Worm (Caenorhabditis elegans) whole organism, mixed stage, embryonic: ENCODE data around the gene Y68A4B.3.
"Not testable (repeated sequence)": the region's sequence is repeated elsewhere in the genome, so short reads cannot be mapped to it uniquely, and the experiment has no call there.

Source experiments
- M03D4.4 ChIP-seq: sonication (generic microtip); optimal IDR thresholded peaks from 2 replicates; lab custom pipeline; 2017; ENCODE audit warnings: mild to moderate bottlenecking, missing genetic modification characterization, missing compliant biosample characterization
- bed-3 ChIP-seq: fragments of 200-800 bp; sonication (Bioruptor generic); optimal IDR thresholded peaks from 3 replicates; lab custom pipeline; 2018; ENCODE audit warnings: mild to moderate bottlenecking, missing genetic modification characterization, moderate library complexity, missing compliant biosample characterization
- blmp-1 ChIP-seq: fragments of 150-350 bp; optimal IDR thresholded peaks from 2 replicates; lab custom pipeline; 2014; ENCODE audit warnings: missing biosample characterization, missing genetic modification characterization
- ceh-39 ChIP-seq: fragments of 150-350 bp; optimal IDR thresholded peaks from 2 replicates; lab custom pipeline; 2014; ENCODE audit warnings: missing biosample characterization, missing genetic modification characterization
- ceh-43 ChIP-seq: fragments of 200-800 bp; sonication (Bioruptor generic); optimal IDR thresholded peaks from 2 replicates; lab custom pipeline; 2018; ENCODE audit warnings: mild to moderate bottlenecking, missing genetic modification characterization, moderate library complexity, missing compliant biosample characterization
- ceh-83 ChIP-seq: fragments of 200-800 bp; sonication (Bioruptor generic); optimal IDR thresholded peaks from 2 replicates; lab custom pipeline; 2018; ENCODE audit warnings: mild to moderate bottlenecking, missing genetic modification characterization, missing compliant biosample characterization
- drap-1 ChIP-seq: fragments of 200-800 bp; sonication (Bioruptor generic); optimal IDR thresholded peaks from 3 replicates; lab custom pipeline; 2018; ENCODE audit warnings: mild to moderate bottlenecking, missing genetic modification characterization, missing compliant biosample characterization
- elt-1 ChIP-seq: sonication (generic microtip); optimal IDR thresholded peaks from 2 replicates; lab custom pipeline; 2017; ENCODE audit warnings: missing genetic modification characterization, mild to moderate bottlenecking, missing compliant biosample characterization, antibody characterized with exemption, moderate library complexity, borderline replicate concordance; ENCODE audit not compliant: insufficient read depth
- elt-3 ChIP-seq: fragments of 150-350 bp; optimal IDR thresholded peaks from 2 replicates; lab custom pipeline; 2014; ENCODE audit warnings: missing biosample characterization, missing genetic modification characterization
- flh-1 ChIP-seq: fragments of 200-800 bp; sonication (Bioruptor generic); optimal IDR thresholded peaks from 2 replicates; lab custom pipeline; 2018; ENCODE audit warnings: mild to moderate bottlenecking, missing genetic modification characterization, moderate library complexity, missing compliant biosample characterization
- ham-2 ChIP-seq: fragments of 200-800 bp; sonication (Bioruptor generic); optimal IDR thresholded peaks from 2 replicates; lab custom pipeline; 2018; ENCODE audit warnings: mild to moderate bottlenecking, missing genetic modification characterization, missing compliant biosample characterization
- hlh-1 ChIP-seq: fragments of 150-350 bp; optimal IDR thresholded peaks from 2 replicates; lab custom pipeline; 2014; ENCODE audit warnings: missing biosample characterization, missing genetic modification reagents, missing genetic modification characterization
- lin-13 ChIP-seq: fragments of 150-350 bp; optimal IDR thresholded peaks from 2 replicates; lab custom pipeline; 2014; ENCODE audit warnings: missing biosample characterization, missing genetic modification characterization
- lin-32 ChIP-seq: fragments of 200-800 bp; sonication (Bioruptor generic); optimal IDR thresholded peaks from 2 replicates; lab custom pipeline; 2018; ENCODE audit warnings: mild to moderate bottlenecking, missing genetic modification characterization, missing compliant biosample characterization
- lsy-2 ChIP-seq: fragments of 150-350 bp; optimal IDR thresholded peaks from 2 replicates; lab custom pipeline; 2014; ENCODE audit warnings: missing biosample characterization, missing genetic modification characterization
- mep-1 ChIP-seq: fragments of 150-350 bp; optimal IDR thresholded peaks from 2 replicates; lab custom pipeline; 2017; ENCODE audit warnings: missing biosample characterization, missing genetic modification reagents, missing genetic modification characterization, inconsistent platforms
- mls-2 ChIP-seq: sonication (generic microtip); optimal IDR thresholded peaks from 2 replicates; lab custom pipeline; 2016; ENCODE audit warnings: mild to moderate bottlenecking, missing genetic modification characterization, moderate library complexity, missing compliant biosample characterization
- nhr-12 ChIP-seq: fragments of 150-350 bp; optimal IDR thresholded peaks from 2 replicates; lab custom pipeline; 2014; ENCODE audit warnings: missing biosample characterization, missing genetic modification characterization
- nhr-2 ChIP-seq: fragments of 150-350 bp; optimal IDR thresholded peaks from 2 replicates; lab custom pipeline; 2014; ENCODE audit warnings: missing biosample characterization, missing genetic modification characterization
- nhr-237 ChIP-seq: fragments of 150-350 bp; optimal IDR thresholded peaks from 2 replicates; lab custom pipeline; 2014; ENCODE audit warnings: missing biosample characterization, missing genetic modification characterization
- nhr-28 ChIP-seq: fragments of 150-350 bp; optimal IDR thresholded peaks from 2 replicates; lab custom pipeline; 2014; ENCODE audit warnings: missing biosample characterization, missing genetic modification characterization
- nhr-76 ChIP-seq: sonication (generic microtip); optimal IDR thresholded peaks from 2 replicates; lab custom pipeline; 2017; ENCODE audit warnings: missing biosample characterization, missing genetic modification characterization
- pha-4 ChIP-seq: fragments of 150-350 bp; optimal IDR thresholded peaks from 2 replicates; lab custom pipeline; 2018; ENCODE audit warnings: missing biosample characterization, missing genetic modification reagents, missing genetic modification characterization
- sem-2 ChIP-seq: fragments of 200-800 bp; sonication (Bioruptor generic); optimal IDR thresholded peaks from 2 replicates; lab custom pipeline; 2018; ENCODE audit warnings: mild to moderate bottlenecking, missing genetic modification characterization, missing compliant biosample characterization
- snpc-4 ChIP-seq: fragments of 150-350 bp; optimal IDR thresholded peaks from 2 replicates; lab custom pipeline; 2014; ENCODE audit warnings: missing biosample characterization, missing genetic modification characterization
- sptf-1 ChIP-seq: sonication (generic microtip); optimal IDR thresholded peaks from 2 replicates; lab custom pipeline; 2017; ENCODE audit warnings: mild to moderate bottlenecking, missing genetic modification characterization, moderate library complexity, missing compliant biosample characterization
- unc-120 ChIP-seq: sonication (generic microtip); optimal IDR thresholded peaks from 2 replicates; lab custom pipeline; 2017; ENCODE audit warnings: missing genetic modification characterization, missing compliant biosample characterization; ENCODE audit not compliant: poor library complexity, severe bottlenecking
- unc-39 ChIP-seq: fragments of 150-350 bp; optimal IDR thresholded peaks from 2 replicates; lab custom pipeline; 2014; ENCODE audit warnings: missing biosample characterization, missing genetic modification characterization
- zip-8 ChIP-seq: fragments of 150-350 bp; optimal IDR thresholded peaks from 2 replicates; lab custom pipeline; 2014; ENCODE audit warnings: missing biosample characterization, missing genetic modification characterization
- ztf-11 ChIP-seq: fragments of 150-350 bp; optimal IDR thresholded peaks from 2 replicates; lab custom pipeline; 2014; ENCODE audit warnings: missing biosample characterization, missing genetic modification characterization

The Y68A4B.3 gene

DNA sequence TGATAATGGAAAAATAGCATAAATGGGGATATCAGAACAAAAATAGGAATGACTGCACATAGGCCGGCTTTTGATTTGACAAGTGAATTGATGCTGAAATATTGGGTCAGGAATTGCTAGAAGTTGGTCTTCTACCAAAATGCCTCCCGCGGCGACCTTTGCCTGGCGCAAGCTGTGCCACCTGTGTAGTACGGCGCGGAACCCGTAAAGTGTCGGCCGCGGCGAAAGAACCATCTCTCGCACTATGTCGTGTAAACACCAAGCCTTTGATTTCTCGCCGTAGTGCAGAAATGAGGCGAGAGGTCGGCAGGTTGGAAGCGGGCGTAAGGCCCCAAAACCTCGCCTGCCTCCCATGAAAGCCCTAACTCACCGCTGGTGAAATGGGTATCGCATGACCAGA, 18.9 kb upstream of the Y68A4B.3 start:
- TF ChIP-seq drap-1 (GFP tag; lab: Kevin White, UChicago) = no peak
- no peak for TF ChIP-seq mls-2 (tag; lab: Kevin White, UChicago)
- TF ChIP-seq nhr-12 (tag; lab: Kevin White, UChicago) = no peak
- no peak for TF ChIP-seq nhr-237 (tag; lab: Kevin White, UChicago)
- no peak for TF ChIP-seq bed-3 (GFP tag; lab: Kevin White, UChicago)
- no peak for TF ChIP-seq ceh-43 (GFP tag; lab: Kevin White, UChicago)
- no peak for TF ChIP-seq ceh-83
- TF ChIP-seq nhr-76 = no peak
- no peak for TF ChIP-seq ham-2 (GFP tag; lab: Kevin White, UChicago)
- TF ChIP-seq ztf-11 = no peak
- TF ChIP-seq ceh-39 = no peak
- TF ChIP-seq elt-3 (tag; lab: Kevin White, UChicago) = no peak
- TF ChIP-seq elt-1 = no peak
- no peak for TF ChIP-seq lin-13
- TF ChIP-seq, all 35 proteins: peak for 0

DNA sequence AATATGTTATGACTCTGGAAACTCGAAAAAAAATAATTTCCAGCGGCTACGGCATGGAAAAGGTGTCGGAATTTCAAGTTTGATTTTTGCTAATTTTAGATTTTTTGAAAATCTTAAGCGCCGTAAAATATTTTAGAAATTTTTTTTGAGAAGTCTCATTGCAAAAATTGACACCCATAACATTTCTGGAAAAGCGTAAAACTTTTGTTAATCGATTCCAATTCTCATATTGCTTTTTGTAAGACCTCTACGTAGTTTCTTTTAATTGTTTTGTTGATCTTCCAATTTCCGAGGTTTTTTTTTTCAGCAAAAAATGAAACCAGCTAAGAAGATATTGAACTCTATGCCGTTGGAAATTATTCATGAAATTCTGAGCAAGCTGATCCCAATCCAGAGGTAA, 16.4 kb upstream of the Y68A4B.3 start, which contains the start of gene fbxa-85:
Gene fbxa-85 (plus strand): TSS at position 301 of the 400 bp plus-strand sequence.
- TF ChIP-seq ztf-11 = no peak
- TF ChIP-seq nhr-2 (tag; lab: Kevin White, UChicago) = no peak
- no peak for TF ChIP-seq nhr-12 (tag; lab: Kevin White, UChicago)
- no peak for TF ChIP-seq flh-1
- TF ChIP-seq sptf-1 (tag; lab: Kevin White, UChicago) = no peak
- TF ChIP-seq unc-120 = no peak
- no peak for TF ChIP-seq snpc-4
- no peak for TF ChIP-seq drap-1 (GFP tag; lab: Kevin White, UChicago)
- no peak for TF ChIP-seq pha-4 (tag; lab: Kevin White, UChicago)
- no peak for TF ChIP-seq ham-2 (GFP tag; lab: Kevin White, UChicago)
- no peak for TF ChIP-seq nhr-76
- TF ChIP-seq unc-39 = no peak
- TF ChIP-seq ceh-83 = no peak
- TF ChIP-seq sem-2 (GFP tag; lab: Kevin White, UChicago) = no peak
- TF ChIP-seq mep-1 = no peak
- TF ChIP-seq, all 35 proteins: peak for 0

DNA sequence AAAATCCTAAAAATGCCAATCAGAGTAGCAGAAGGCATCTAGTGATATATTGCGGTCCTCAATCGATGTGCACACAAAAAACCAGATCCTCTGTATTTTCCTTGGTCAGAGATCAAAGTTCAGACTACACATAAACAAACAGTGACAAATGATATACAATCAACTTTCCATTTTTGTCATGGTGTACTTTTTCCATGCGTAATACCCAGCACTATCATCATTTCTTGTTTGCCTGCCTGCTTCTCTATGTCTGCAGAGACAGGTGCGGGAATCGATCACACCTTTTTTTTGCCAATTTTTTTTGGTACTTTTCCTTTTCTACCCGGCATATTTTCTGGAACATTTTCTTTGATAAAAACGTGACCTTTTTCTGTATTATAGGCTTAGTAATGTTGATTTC, 15.8 kb upstream of the Y68A4B.3 start:
- TF ChIP-seq elt-3 (tag; lab: Kevin White, UChicago) (no peak), mep-1 (no peak), ham-2 (GFP tag; lab: Kevin White, UChicago) (no peak), bed-3 (GFP tag; lab: Kevin White, UChicago) (no peak), nhr-12 (tag; lab: Kevin White, UChicago) (no peak), lin-32 (GFP tag; lab: Kevin White, UChicago) (no peak), blmp-1 (tag; lab: Kevin White, UChicago) (no peak), pha-4 (tag; lab: Kevin White, UChicago) (no peak), zip-8 (tag; lab: Kevin White, UChicago) (no peak), lsy-2 (tag; lab: Kevin White, UChicago) (no peak)

ce11 chrV:17257637-17258036, 15.2 kb upstream of the Y68A4B.3 start:
- TF ChIP-seq lsy-2 (tag; lab: Kevin White, UChicago) = no peak
- TF ChIP-seq mep-1 = no peak
- no peak for TF ChIP-seq flh-1
- no peak for TF ChIP-seq ham-2 (GFP tag; lab: Kevin White, UChicago)
- TF ChIP-seq sem-2 (GFP tag; lab: Kevin White, UChicago) = no peak
- TF ChIP-seq hlh-1 (tag; lab: Kevin White, UChicago) = no peak
- TF ChIP-seq M03D4.4 (tag; lab: Kevin White, UChicago) = no peak

DNA sequence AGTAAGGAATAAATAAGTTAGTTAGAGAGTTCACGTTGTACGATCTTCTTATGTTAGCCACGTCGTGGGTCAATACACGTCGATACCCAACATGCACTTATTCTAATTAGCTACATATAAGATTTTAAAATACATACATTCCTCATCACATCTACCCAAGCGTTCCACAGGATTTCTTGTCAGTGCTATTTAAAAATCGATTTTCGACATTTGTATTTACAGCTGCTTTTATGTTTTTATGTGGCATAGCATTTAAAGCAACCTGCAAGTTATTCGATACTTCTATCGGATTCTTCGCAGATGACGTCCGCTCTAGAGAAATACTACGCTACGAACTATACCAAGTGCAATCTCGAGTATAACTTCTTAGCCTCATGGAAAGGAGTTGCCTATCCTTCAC, 13.0 kb upstream of the Y68A4B.3 start, which contains the start of gene srh-115:
Gene srh-115 (plus strand): TSS at position 301 of the 400 bp plus-strand sequence.
- TF ChIP-seq zip-8 (tag; lab: Kevin White, UChicago) (no peak), lin-13 (no peak), M03D4.4 (tag; lab: Kevin White, UChicago) (no peak), elt-3 (tag; lab: Kevin White, UChicago) (no peak), ceh-83 (no peak), nhr-28 (no peak), ztf-11 (no peak), ham-2 (GFP tag; lab: Kevin White, UChicago) (no peak), elt-1 (no peak)

DNA sequence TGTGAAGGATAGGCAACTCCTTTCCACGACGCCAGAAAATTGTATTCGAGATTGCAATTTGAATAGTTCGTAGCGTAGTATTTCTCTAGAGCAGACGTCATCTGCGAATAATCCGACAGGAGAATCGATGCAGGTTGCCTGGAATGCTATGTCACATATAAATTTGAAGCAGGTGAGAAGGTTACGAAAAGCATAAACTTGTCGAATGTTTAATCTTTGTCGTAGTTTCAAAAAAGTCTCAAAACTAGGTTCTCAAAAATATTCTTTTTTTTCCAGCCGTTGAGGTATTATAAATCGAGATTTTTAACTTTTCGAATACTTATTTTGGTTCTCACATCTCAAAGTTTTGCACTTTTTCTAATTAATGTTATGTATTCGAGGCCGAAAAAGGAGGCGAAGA, 12.6 kb upstream of the Y68A4B.3 start, which contains the start of gene srh-116:
Gene srh-116 (minus strand): TSS at position 101 of the 400 bp plus-strand sequence.
- not testable (repeated sequence) for TF ChIP-seq drap-1 (GFP tag; lab: Kevin White, UChicago); nhr-28; flh-1
